Worm (Caenorhabditis elegans): ENCODE data around the gene F22H10.1.
A peak's percentile ranks its signal among the peaks of the same experiment; 100 is the strongest.

F22H10.1 gene

DNA sequence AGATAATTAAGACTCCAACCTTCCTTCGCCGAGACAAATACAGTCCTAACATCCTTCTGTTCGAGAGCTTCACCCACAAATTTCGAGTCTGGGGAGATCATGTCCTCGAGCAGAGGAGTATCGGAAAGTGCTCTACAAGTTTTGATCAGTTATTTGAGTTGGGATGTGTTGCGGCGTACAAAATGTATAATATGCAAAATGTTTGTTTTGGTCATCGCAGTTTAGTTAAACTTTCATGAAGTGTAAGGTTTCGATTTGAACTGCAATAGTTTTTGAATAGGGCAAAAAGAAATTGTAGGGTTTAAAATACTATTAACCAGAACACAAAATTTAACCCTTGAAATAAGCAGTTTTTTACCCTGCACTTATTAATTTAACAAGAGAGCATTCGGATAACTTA, 27.6 kb upstream of the F22H10.1 start, which contains the start of gene tag-343:
Gene tag-343, minus strand, starts transcription at position 101 of the 400 bp plus-strand sequence.
- TF ChIP-seq alr-1 (tag; optimal IDR thresholded peaks at IDR 0.05), result no peak
- TF ChIP-seq mdl-1 (tag; optimal IDR thresholded peaks at IDR 0.05), result no peak
- TF ChIP-seq nhr-25 (tag; optimal IDR thresholded peaks at IDR 0.05), result no peak
- TF ChIP-seq mab-5 (tag; optimal IDR thresholded peaks at IDR 0.05), result no peak
- no peak for TF ChIP-seq peb-1 (tag; optimal IDR thresholded peaks at IDR 0.05)
- TF ChIP-seq nhr-21 (tag; optimal IDR thresholded peaks at IDR 0.05), result no peak
- TF ChIP-seq lin-13 (GFP tag; optimal IDR thresholded peaks at IDR 0.05), result no peak
- no peak for TF ChIP-seq nhr-77 (tag; optimal IDR thresholded peaks at IDR 0.05)
- TF ChIP-seq unc-62 (GFP tag; optimal IDR thresholded peaks at IDR 0.05), result no peak
- TF ChIP-seq ztf-4 (tag; optimal IDR thresholded peaks at IDR 0.05), result no peak
- TF ChIP-seq crh-2 (tag; optimal IDR thresholded peaks at IDR 0.05), result no peak
- no peak for TF ChIP-seq Y55F3AM.14 (GFP tag; optimal IDR thresholded peaks at IDR 0.05)
- no peak for TF ChIP-seq nhr-23 (tag; optimal IDR thresholded peaks at IDR 0.05)
- no peak for TF ChIP-seq F13H6.1 (tag; optimal IDR thresholded peaks at IDR 0.05)
- no peak for TF ChIP-seq unc-55 (GFP tag; optimal IDR thresholded peaks at IDR 0.05)
- TF ChIP-seq nhr-10 (tag; optimal IDR thresholded peaks at IDR 0.05), result no peak
- TF ChIP-seq elt-1 (tag; optimal IDR thresholded peaks at IDR 0.05), result no peak
- TF ChIP-seq nhr-12 (tag; optimal IDR thresholded peaks at IDR 0.05), result no peak
- no peak for TF ChIP-seq dmd-4 (tag; optimal IDR thresholded peaks at IDR 0.05)

DNA sequence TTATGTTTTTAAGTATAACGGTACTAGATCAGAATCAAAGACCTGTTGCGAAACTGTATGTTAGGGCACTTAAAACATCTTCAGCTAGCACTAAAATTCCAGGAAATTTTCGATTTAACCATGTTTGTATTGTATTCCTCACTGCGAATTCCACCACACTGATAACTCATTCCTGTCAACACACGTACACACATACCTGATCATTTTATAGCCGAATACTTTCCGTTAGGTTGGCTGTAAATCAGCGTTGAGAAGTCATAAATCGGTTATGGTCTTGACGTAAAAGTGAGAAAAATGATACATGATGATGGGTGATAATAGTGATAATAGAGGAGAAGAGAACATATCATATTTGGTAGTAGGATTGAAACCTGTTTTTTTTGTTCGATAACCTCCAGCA, 26.5 kb upstream of the F22H10.1 start:
- no peak for TF ChIP-seq nhr-25 (tag; optimal IDR thresholded peaks at IDR 0.05)
- TF ChIP-seq fos-1 (tag; optimal IDR thresholded peaks at IDR 0.05), result peak; percentile 46

DNA sequence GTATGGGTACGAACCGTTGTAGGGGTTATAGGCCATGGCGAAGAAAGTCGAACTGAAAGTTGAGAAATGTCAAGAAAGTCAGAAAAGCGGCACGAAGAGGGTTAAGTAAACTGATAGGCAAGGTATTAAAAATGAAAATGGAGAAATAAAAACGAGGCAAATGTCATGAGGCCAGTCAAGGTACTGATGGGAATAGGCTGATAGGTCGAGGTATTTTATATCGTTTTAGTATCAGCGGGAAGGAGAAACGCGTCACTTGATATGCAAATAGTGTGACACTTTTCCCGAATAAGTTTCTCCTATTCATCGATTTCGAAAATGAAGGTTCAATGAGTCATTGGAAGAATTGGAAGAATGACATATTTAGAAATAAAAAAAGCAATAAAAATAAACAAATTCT, 24.6 kb upstream of the F22H10.1 start, which contains the start of gene F22H10.3:
Gene F22H10.3, minus strand, starts transcription at position 36 of the 400 bp plus-strand sequence.
- no peak for TF ChIP-seq ztf-1 (GFP tag; conservative IDR thresholded peaks at IDR 0.05)
- peak; percentile 22 for TF ChIP-seq gmeb-1 (tag; optimal IDR thresholded peaks at IDR 0.05)
- TF ChIP-seq fos-1 (tag; optimal IDR thresholded peaks at IDR 0.05), result peak; percentile 81
- peak; percentile 6 for TF ChIP-seq crh-2 (tag; optimal IDR thresholded peaks at IDR 0.05)
- TF ChIP-seq ama-1 (optimal IDR thresholded peaks at IDR 0.05), result peak; percentile 47
- TF ChIP-seq alr-1 (tag; optimal IDR thresholded peaks at IDR 0.05), result no peak
- no peak for TF ChIP-seq nhr-25 (tag; optimal IDR thresholded peaks at IDR 0.05)
- peak; percentile 22 for TF ChIP-seq F13H6.1 (tag; optimal IDR thresholded peaks at IDR 0.05)
- no peak for TF ChIP-seq nhr-21 (tag; optimal IDR thresholded peaks at IDR 0.05)
- TF ChIP-seq blmp-1 (tag; optimal IDR thresholded peaks at IDR 0.05; ENCODE audit: insufficient read depth), result no peak
- TF ChIP-seq sma-9 (GFP tag; optimal IDR thresholded peaks at IDR 0.05), result peak; percentile 64
- TF ChIP-seq sma-9 (tag; optimal IDR thresholded peaks at IDR 0.05), result no peak

DNA sequence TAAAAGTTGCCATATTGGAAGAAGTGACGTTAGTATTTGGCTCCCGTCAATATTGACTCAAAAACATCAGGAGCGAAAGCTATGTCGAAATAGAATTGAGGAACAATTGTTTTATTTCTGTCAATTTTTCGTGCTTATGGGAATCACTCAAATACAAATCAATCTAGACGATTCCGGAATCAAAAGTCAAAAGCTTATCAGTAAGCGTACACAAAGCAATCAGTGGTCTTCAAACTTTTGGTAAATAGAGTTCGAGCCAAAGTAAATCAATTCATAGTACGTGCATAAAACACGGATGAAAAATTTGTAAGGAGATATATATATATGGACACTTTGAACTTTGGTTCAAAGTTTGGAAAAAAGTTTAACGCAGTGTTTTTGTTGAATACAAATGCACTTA, 24.1 kb upstream of the F22H10.1 start:
- TF ChIP-seq ztf-4 (tag; optimal IDR thresholded peaks at IDR 0.05) (no peak), unc-62 (GFP tag; optimal IDR thresholded peaks at IDR 0.05) (no peak), elt-1 (tag; optimal IDR thresholded peaks at IDR 0.05) (no peak), alr-1 (tag; optimal IDR thresholded peaks at IDR 0.05) (no peak), sma-9 (GFP tag; optimal IDR thresholded peaks at IDR 0.05) (peak; percentile 51), sma-9 (tag; optimal IDR thresholded peaks at IDR 0.05) (no peak)

DNA sequence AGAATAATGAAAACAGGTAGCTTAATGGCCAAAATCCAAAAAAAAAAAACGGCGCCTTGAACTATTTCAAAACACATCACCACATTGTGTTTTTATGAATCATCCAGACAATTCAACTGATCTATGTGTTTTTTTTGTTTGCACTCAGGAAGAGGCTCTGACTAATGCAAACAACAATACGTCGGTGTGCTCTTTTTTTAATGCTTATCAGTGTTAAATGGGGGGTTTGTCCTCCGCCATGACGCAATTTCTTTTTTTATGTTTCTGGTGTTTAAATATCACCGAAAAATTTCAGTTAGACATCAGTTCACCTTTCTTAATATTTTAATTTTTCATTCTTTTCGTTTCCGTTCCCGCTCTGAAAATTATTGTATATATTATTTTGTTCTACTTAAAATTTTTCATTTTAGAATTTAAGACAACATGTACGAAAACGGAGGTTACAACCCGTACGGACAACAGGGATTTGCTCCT, 23.1 kb upstream of the F22H10.1 start, which contains the start of gene F22H10.2:
Gene F22H10.2, plus strand, starts transcription at position 424 of the 474 bp plus-strand sequence.
- TF ChIP-seq nhr-129 (tag; optimal IDR thresholded peaks at IDR 0.05), result peak; percentile 37
- TF ChIP-seq sma-9 (GFP tag; optimal IDR thresholded peaks at IDR 0.05), result peak; percentile 50
- no peak for TF ChIP-seq sma-9 (tag; optimal IDR thresholded peaks at IDR 0.05)
- TF ChIP-seq nhr-23 (tag; optimal IDR thresholded peaks at IDR 0.05), result no peak
- TF ChIP-seq nhr-6 (tag; optimal IDR thresholded peaks at IDR 0.05), result no peak
- no peak for TF ChIP-seq blmp-1 (tag; optimal IDR thresholded peaks at IDR 0.05; ENCODE audit: insufficient read depth)
- TF ChIP-seq crh-2 (tag; optimal IDR thresholded peaks at IDR 0.05), result peak; percentile 11
- no peak for TF ChIP-seq ZK546.5 (tag; optimal IDR thresholded peaks at IDR 0.05)
- TF ChIP-seq aly-2 (tag; optimal IDR thresholded peaks at IDR 0.05), result no peak
- TF ChIP-seq nhr-25 (tag; optimal IDR thresholded peaks at IDR 0.05), result no peak
- no peak for TF ChIP-seq ceh-16 (tag; optimal IDR thresholded peaks at IDR 0.05)
- peak; percentile 87 for TF ChIP-seq fos-1 (tag; optimal IDR thresholded peaks at IDR 0.05)
- TF ChIP-seq alr-1 (tag; optimal IDR thresholded peaks at IDR 0.05), result no peak
- TF ChIP-seq elt-1 (tag; optimal IDR thresholded peaks at IDR 0.05), result no peak
- no peak for TF ChIP-seq snpc-4 (tag; optimal IDR thresholded peaks at IDR 0.05)
